Worm (Caenorhabditis elegans): Measurements from ENCODE around the gene lgc-58.

The lgc-58 gene

ce11 chrX:6048508-6048907 lies 26.8 kb upstream of the lgc-58 start, which contains the start of gene pak-1:
pak-1 (minus strand) TSS chrX:6048608.
- no peak for TF ChIP-seq klf-2 (GFP tag; conservative IDR thresholded peaks at IDR 0.05)
- no peak for TF ChIP-seq flt-1 (GFP tag; IDR thresholded peaks at IDR 0.05)
- TF ChIP-seq ref-1 (GFP tag; conservative IDR thresholded peaks at IDR 0.05): no peak
- TF ChIP-seq cog-1 (tag; optimal IDR thresholded peaks at IDR 0.05): no peak
- TF ChIP-seq med-1 (GFP tag; optimal IDR thresholded peaks at IDR 0.05; ENCODE audit: insufficient read depth): no peak
- TF ChIP-seq ztf-23 (GFP tag; IDR thresholded peaks at IDR 0.05): no peak
- TF ChIP-seq tab-1 (GFP tag; IDR thresholded peaks at IDR 0.05): no peak
- no peak for TF ChIP-seq ztf-29 (GFP tag; IDR thresholded peaks at IDR 0.05)
- no peak for TF ChIP-seq T22C8.4 (GFP tag; IDR thresholded peaks at IDR 0.05)

ce11 chrX:6050078-6050477 lies 25.2 kb upstream of the lgc-58 start:
- TF ChIP-seq flt-1 (GFP tag; IDR thresholded peaks at IDR 0.05) (0 out of 2 replicates have a peak, but pooled peaks have one; percentile 19), T22C8.4 (GFP tag; IDR thresholded peaks at IDR 0.05) (peak; percentile 63), tab-1 (GFP tag; IDR thresholded peaks at IDR 0.05) (no peak), med-1 (GFP tag; optimal IDR thresholded peaks at IDR 0.05; ENCODE audit: insufficient read depth) (no peak), klf-2 (GFP tag; conservative IDR thresholded peaks at IDR 0.05) (no peak)

- TF ChIP-seq ref-1 (GFP tag; conservative IDR thresholded peaks at IDR 0.05): no peak
- TF ChIP-seq cog-1 (tag; optimal IDR thresholded peaks at IDR 0.05): no peak
- TF ChIP-seq ztf-23 (GFP tag; IDR thresholded peaks at IDR 0.05): no peak
- no peak for TF ChIP-seq T22C8.4 (GFP tag; IDR thresholded peaks at IDR 0.05)
- no peak for TF ChIP-seq klf-2 (GFP tag; conservative IDR thresholded peaks at IDR 0.05)
- no peak for TF ChIP-seq med-1 (GFP tag; optimal IDR thresholded peaks at IDR 0.05; ENCODE audit: insufficient read depth)
- TF ChIP-seq ztf-29 (GFP tag; IDR thresholded peaks at IDR 0.05): no peak
- no peak for TF ChIP-seq tab-1 (GFP tag; IDR thresholded peaks at IDR 0.05)
- TF ChIP-seq flt-1 (GFP tag; IDR thresholded peaks at IDR 0.05): no peak
Measured at ce11 chrX:6050849-6051248, 24.5 kb upstream of the lgc-58 start.

ce11 chrX:6052744-6053143 lies 22.6 kb upstream of the lgc-58 start, which contains the start of gene C45B2.6:
C45B2.6 (plus strand) TSS chrX:6052879.
- TF ChIP-seq ztf-29 (GFP tag; IDR thresholded peaks at IDR 0.05) (no peak), cog-1 (tag; optimal IDR thresholded peaks at IDR 0.05) (no peak), ztf-23 (GFP tag; IDR thresholded peaks at IDR 0.05) (no peak), flt-1 (GFP tag; IDR thresholded peaks at IDR 0.05) (no peak), med-1 (GFP tag; optimal IDR thresholded peaks at IDR 0.05; ENCODE audit: insufficient read depth) (no peak), klf-2 (GFP tag; conservative IDR thresholded peaks at IDR 0.05) (no peak), ref-1 (GFP tag; conservative IDR thresholded peaks at IDR 0.05) (no peak), tab-1 (GFP tag; IDR thresholded peaks at IDR 0.05) (no peak), T22C8.4 (GFP tag; IDR thresholded peaks at IDR 0.05) (no peak)

- TF ChIP-seq T22C8.4 (GFP tag; IDR thresholded peaks at IDR 0.05) (no peak), ref-1 (GFP tag; conservative IDR thresholded peaks at IDR 0.05) (no peak), ztf-23 (GFP tag; IDR thresholded peaks at IDR 0.05) (0 out of 2 replicates have a peak, but pooled peaks have one; percentile 18)
Measured at ce11 chrX:6057580-6058305, 17.6 kb upstream of the lgc-58 start, which contains the start of gene gln-1. gln-1 (plus strand) TSS chrX:6058255.

- TF ChIP-seq klf-2 (GFP tag; conservative IDR thresholded peaks at IDR 0.05) (no peak), ref-1 (GFP tag; conservative IDR thresholded peaks at IDR 0.05) (no peak), tab-1 (GFP tag; IDR thresholded peaks at IDR 0.05) (no peak), ztf-29 (GFP tag; IDR thresholded peaks at IDR 0.05) (no peak), flt-1 (GFP tag; IDR thresholded peaks at IDR 0.05) (no peak), med-1 (GFP tag; optimal IDR thresholded peaks at IDR 0.05; ENCODE audit: insufficient read depth) (no peak), T22C8.4 (GFP tag; IDR thresholded peaks at IDR 0.05) (no peak), ztf-23 (GFP tag; IDR thresholded peaks at IDR 0.05) (no peak), cog-1 (tag; optimal IDR thresholded peaks at IDR 0.05) (no peak)
Measured at ce11 chrX:6059163-6059782, 16.0 kb upstream of the lgc-58 start.

- TF ChIP-seq tab-1 (GFP tag; IDR thresholded peaks at IDR 0.05) (no peak), flt-1 (GFP tag; IDR thresholded peaks at IDR 0.05) (no peak), cog-1 (tag; optimal IDR thresholded peaks at IDR 0.05) (no peak), ztf-29 (GFP tag; IDR thresholded peaks at IDR 0.05) (no peak)
Measured at ce11 chrX:6064385-6064784, 10.9 kb upstream of the lgc-58 start.

- no peak for TF ChIP-seq flt-1 (GFP tag; IDR thresholded peaks at IDR 0.05)
- no peak for TF ChIP-seq klf-2 (GFP tag; conservative IDR thresholded peaks at IDR 0.05)
- no peak for TF ChIP-seq ztf-23 (GFP tag; IDR thresholded peaks at IDR 0.05)
- TF ChIP-seq cog-1 (tag; optimal IDR thresholded peaks at IDR 0.05): no peak
- no peak for TF ChIP-seq ref-1 (GFP tag; conservative IDR thresholded peaks at IDR 0.05)
- no peak for TF ChIP-seq ztf-29 (GFP tag; IDR thresholded peaks at IDR 0.05)
- no peak for TF ChIP-seq med-1 (GFP tag; optimal IDR thresholded peaks at IDR 0.05; ENCODE audit: insufficient read depth)
- TF ChIP-seq tab-1 (GFP tag; IDR thresholded peaks at IDR 0.05): no peak
- TF ChIP-seq T22C8.4 (GFP tag; IDR thresholded peaks at IDR 0.05): no peak
Measured at ce11 chrX:6065936-6066452, 9.3 kb upstream of the lgc-58 start, which contains the start of gene ptr-4. ptr-4 (minus strand) TSS chrX:6065986.

ce11 chrX:6066618-6067017 lies 8.7 kb upstream of the lgc-58 start:
- TF ChIP-seq cog-1 (tag; optimal IDR thresholded peaks at IDR 0.05) (peak; percentile 18), T22C8.4 (GFP tag; IDR thresholded peaks at IDR 0.05) (no peak)

- TF ChIP-seq ref-1 (GFP tag; conservative IDR thresholded peaks at IDR 0.05): no peak
- no peak for TF ChIP-seq cog-1 (tag; optimal IDR thresholded peaks at IDR 0.05)
- no peak for TF ChIP-seq flt-1 (GFP tag; IDR thresholded peaks at IDR 0.05)
- no peak for TF ChIP-seq ztf-29 (GFP tag; IDR thresholded peaks at IDR 0.05)
- no peak for TF ChIP-seq ztf-23 (GFP tag; IDR thresholded peaks at IDR 0.05)
- TF ChIP-seq T22C8.4 (GFP tag; IDR thresholded peaks at IDR 0.05): no peak
- no peak for TF ChIP-seq tab-1 (GFP tag; IDR thresholded peaks at IDR 0.05)
- no peak for TF ChIP-seq med-1 (GFP tag; optimal IDR thresholded peaks at IDR 0.05; ENCODE audit: insufficient read depth)
- TF ChIP-seq klf-2 (GFP tag; conservative IDR thresholded peaks at IDR 0.05): no peak
Measured at ce11 chrX:6081793-6082192, 6.5 kb downstream of the lgc-58 start.
